Worm (Caenorhabditis elegans): ENCODE results near the gene gro-1.

- TF ChIP-seq sem-4 (tag; optimal IDR thresholded peaks at IDR 0.05): no peak
- no peak for TF ChIP-seq elt-1 (tag; optimal IDR thresholded peaks at IDR 0.05)
- no peak for TF ChIP-seq ZK546.5 (tag; optimal IDR thresholded peaks at IDR 0.05)
- no peak for TF ChIP-seq unc-62 (GFP tag; optimal IDR thresholded peaks at IDR 0.05)
- no peak for TF ChIP-seq snpc-4 (tag; optimal IDR thresholded peaks at IDR 0.05)
- TF ChIP-seq nhr-11 (tag; optimal IDR thresholded peaks at IDR 0.05): no peak
- no peak for TF ChIP-seq nhr-12 (tag; optimal IDR thresholded peaks at IDR 0.05)
- no peak for TF ChIP-seq ama-1 (optimal IDR thresholded peaks at IDR 0.05)
- TF ChIP-seq fos-1 (tag; optimal IDR thresholded peaks at IDR 0.05): no peak
- TF ChIP-seq nhr-6 (tag; optimal IDR thresholded peaks at IDR 0.05): no peak
- TF ChIP-seq mab-5 (tag; optimal IDR thresholded peaks at IDR 0.05): no peak
- TF ChIP-seq ztf-11 (tag; optimal IDR thresholded peaks at IDR 0.05): no peak
- TF ChIP-seq lin-13 (GFP tag; optimal IDR thresholded peaks at IDR 0.05): no peak
Observed at ce11 chrIII:5229511-5230250, 35.2 kb upstream of the gro-1 start.

Measured in whole organism, L2 larva.